Fruit fly (Drosophila melanogaster): ENCODE data around the gene Chsy.

Gene Chsy

dm6 chrX:15579579-15579978 lies 13.8 kb downstream of the Chsy start (continued):
- TF ChIP-seq CG7745 (tag; optimal IDR thresholded peaks at IDR 0.05) (peak; percentile 12), CG6689 (GFP tag; IDR thresholded peaks at IDR 0.05) (peak; percentile 89), lbe (GFP tag; optimal IDR thresholded peaks at IDR 0.05) (peak; percentile 98), Sox102F (GFP tag; optimal IDR thresholded peaks at IDR 0.05) (peak; percentile 84), odd (GFP tag; optimal IDR thresholded peaks at IDR 0.05) (peak; percentile 88), CG14860 (GFP tag; IDR thresholded peaks at IDR 0.05; ENCODE audit: partially characterized antibody) (no peak), h (optimal IDR thresholded peaks at IDR 0.05) (no peak), lab (GFP tag; optimal IDR thresholded peaks at IDR 0.05) (peak; percentile 96), Oaz (GFP tag; IDR thresholded peaks at IDR 0.05) (peak; percentile 89), CG13123 (GFP tag; optimal IDR thresholded peaks at IDR 0.05) (peak; percentile 81), BEAF-32 (GFP tag; optimal IDR thresholded peaks at IDR 0.05) (peak; percentile 8), Scr (GFP tag; IDR thresholded peaks at IDR 0.05; ENCODE audit: partially characterized antibody) (no peak), CG13296 (GFP tag; optimal IDR thresholded peaks at IDR 0.05) (peak; percentile 90), Dip2 (GFP tag; IDR thresholded peaks at IDR 0.05) (no peak; the same call in 1 of the 2 replicates), gfzf (GFP tag; optimal IDR thresholded peaks at IDR 0.05) (peak; percentile 5), CG8281 (tag; optimal IDR thresholded peaks at IDR 0.05) (peak; percentile 70), Dp (GFP tag; optimal IDR thresholded peaks at IDR 0.05) (no peak), CG31441 (GFP tag; IDR thresholded peaks at IDR 0.05) (peak; percentile 84), CG9876 (GFP tag; optimal IDR thresholded peaks at IDR 0.05) (peak; percentile 89), CG34422 (GFP tag; IDR thresholded peaks at IDR 0.05) (peak; percentile 94), CG10979 (tag; optimal IDR thresholded peaks at IDR 0.05) (peak; percentile 88), CG1647 (GFP tag; optimal IDR thresholded peaks at IDR 0.05) (peak; percentile 90), ewg (GFP tag; optimal IDR thresholded peaks at IDR 0.05) (peak; percentile 69), crol (GFP tag; IDR thresholded peaks at IDR 0.05) (peak; percentile 62), CG12236 (GFP tag; optimal IDR thresholded peaks at IDR 0.05) (peak; percentile 72), wek (GFP tag; optimal IDR thresholded peaks at IDR 0.05) (peak; percentile 64), hth (optimal IDR thresholded peaks at IDR 0.05) (no peak), onecut (GFP tag; IDR thresholded peaks at IDR 0.05) (peak; percentile 87), btn (GFP tag; optimal IDR thresholded peaks at IDR 0.05) (peak; percentile 64), sima (GFP tag; optimal IDR thresholded peaks at IDR 0.05) (peak; percentile 77), Aef1 (GFP tag; IDR thresholded peaks at IDR 0.05) (peak; percentile 93), Pdp1 (GFP tag; optimal IDR thresholded peaks at IDR 0.05) (peak; percentile 89 to 93), yki (optimal IDR thresholded peaks at IDR 0.05) (no peak), Trl (optimal IDR thresholded peaks at IDR 0.05) (no peak), Trl (GFP tag; optimal IDR thresholded peaks at IDR 0.05) (peak; percentile 93), CG18599 (GFP tag; optimal IDR thresholded peaks at IDR 0.05) (peak; percentile 94), NFAT (GFP tag; IDR thresholded peaks at IDR 0.05) (peak; percentile 96), br (optimal IDR thresholded peaks at IDR 0.05) (no peak), dmrt11E (tag; optimal IDR thresholded peaks at IDR 0.05) (peak; percentile 87), CG7372 (GFP tag; IDR thresholded peaks at IDR 0.05) (peak; percentile 92), CG30431 (GFP tag; optimal IDR thresholded peaks at IDR 0.05) (peak; percentile 91), Hr78 (GFP tag; optimal IDR thresholded peaks at IDR 0.05) (peak in 1 of 2 experiments; percentile 65), CG10366 (GFP tag; IDR thresholded peaks at IDR 0.05) (peak; percentile 90), pfk (GFP tag; optimal IDR thresholded peaks at IDR 0.05) (no peak), NC2β (GFP tag; optimal IDR thresholded peaks at IDR 0.05) (peak; percentile 86), Med (GFP tag) (peak; percentile 99), croc (GFP tag; conservative IDR thresholded peaks at IDR 0.05) (peak; percentile 73), her (GFP tag; optimal IDR thresholded peaks at IDR 0.05) (peak; percentile 94), crc (GFP tag; optimal IDR thresholded peaks at IDR 0.05) (peak; percentile 86), CG10274 (GFP tag; optimal IDR thresholded peaks at IDR 0.05) (peak; percentile 84), nom (GFP tag; optimal IDR thresholded peaks at IDR 0.05) (peak; percentile 91), grn (GFP tag; optimal IDR thresholded peaks at IDR 0.05) (no peak)

Measured in whole organism, embryonic.